Fruit fly (Drosophila melanogaster) whole organism, prepupa: ENCODE data around the gene CG44532.
A peak's percentile ranks its signal among the peaks of the same experiment; 100 is the strongest.

ENCODE experiments used
- Blimp-1 ChIP-seq: fragments of 200-800 bp; sonication (Bioruptor generic); optimal IDR thresholded peaks from 3 replicates; lab custom pipeline; 2017; ENCODE audit warnings: missing biosample characterization, missing genetic modification characterization, mild to moderate bottlenecking, moderate library complexity, missing genetic modification reagents
- CG10669 ChIP-seq: fragments of 200-800 bp; sonication (Bioruptor generic); optimal IDR thresholded peaks from 3 replicates; lab custom pipeline; 2018; ENCODE audit warnings: missing biosample characterization, mild to moderate bottlenecking, missing genetic modification characterization, moderate library complexity
- CG11762 ChIP-seq: fragments of 200-800 bp; sonication (Bioruptor generic); optimal IDR thresholded peaks from 3 replicates; lab custom pipeline; 2016; ENCODE audit warnings: missing biosample characterization, missing genetic modification characterization; ENCODE audit not compliant: insufficient read depth
- CG15336 ChIP-seq: fragments of 200-800 bp; sonication (Bioruptor generic); IDR thresholded peaks from 2 replicates; pipeline ENCODE4 v1.3.6; 2022; ENCODE audit warnings: missing biosample characterization, missing genetic modification characterization
- CG16779 ChIP-seq: fragments of 200-800 bp; sonication (Bioruptor generic); optimal IDR thresholded peaks from 3 replicates; lab custom pipeline; 2017; ENCODE audit warnings: missing biosample characterization, mild to moderate bottlenecking, missing genetic modification characterization
- CG3032 ChIP-seq: fragments of 200-800 bp; optimal IDR thresholded peaks from 2 replicates; lab custom pipeline; 2019; ENCODE audit warnings: missing biosample characterization, mild to moderate bottlenecking, missing genetic modification characterization, moderate library complexity
- CG31627 ChIP-seq: fragments of 200-800 bp; sonication (Bioruptor generic); optimal IDR thresholded peaks from 3 replicates; lab custom pipeline; 2016; ENCODE audit warnings: missing biosample characterization, missing genetic modification characterization
- CG32006 ChIP-seq: fragments of 200-800 bp; sonication (Bioruptor generic); optimal IDR thresholded peaks from 3 replicates; lab custom pipeline; 2017; ENCODE audit warnings: missing biosample characterization, mild to moderate bottlenecking, missing genetic modification characterization
- CG34406 ChIP-seq: fragments of 200-800 bp; sonication (Bioruptor generic); optimal IDR thresholded peaks from 3 replicates; lab custom pipeline; 2016; ENCODE audit warnings: missing biosample characterization, missing genetic modification characterization
- CG4318 ChIP-seq: fragments of 200-800 bp; sonication (Bioruptor generic); optimal IDR thresholded peaks from 3 replicates; lab custom pipeline; 2017; ENCODE audit warnings: missing biosample characterization, mild to moderate bottlenecking, missing genetic modification characterization
- CG6163 ChIP-seq: fragments of 200-800 bp; sonication (Bioruptor generic); IDR thresholded peaks from 3 replicates; pipeline ENCODE4 v1.3.6; 2022; ENCODE audit warnings: missing biosample characterization, missing genetic modification characterization
- CG6276 ChIP-seq: fragments of 200-800 bp; sonication (Bioruptor generic); optimal IDR thresholded peaks from 2 replicates; lab custom pipeline; 2017; ENCODE audit warnings: missing biosample characterization, mild to moderate bottlenecking, missing genetic modification characterization
- CG6792 ChIP-seq: fragments of 200-800 bp; sonication (Bioruptor generic); optimal IDR thresholded peaks from 3 replicates; lab custom pipeline; 2016; ENCODE audit warnings: missing biosample characterization, missing genetic modification characterization
- CG6808 ChIP-seq: fragments of 200-800 bp; sonication (Bioruptor generic); optimal IDR thresholded peaks from 3 replicates; lab custom pipeline; 2017; ENCODE audit warnings: missing biosample characterization, missing genetic modification characterization, mild to moderate bottlenecking, moderate library complexity, missing genetic modification reagents
- CG6854 ChIP-seq: fragments of 200-800 bp; sonication (Bioruptor generic); optimal IDR thresholded peaks from 2 replicates; lab custom pipeline; 2017; ENCODE audit warnings: missing biosample characterization, mild to moderate bottlenecking, missing genetic modification characterization
- CG8119 ChIP-seq: fragments of 200-800 bp; sonication (Bioruptor generic); IDR thresholded peaks from 3 replicates; pipeline ENCODE4 v1.3.6; 2022; ENCODE audit warnings: missing biosample characterization, missing genetic modification characterization
- CG8632 ChIP-seq: fragments of 200-800 bp; sonication (Bioruptor generic); optimal IDR thresholded peaks from 3 replicates; lab custom pipeline; 2016; ENCODE audit warnings: missing biosample characterization, missing genetic modification characterization
- CG9139 ChIP-seq: fragments of 200-800 bp; sonication (Bioruptor generic); optimal IDR thresholded peaks from 3 replicates; lab custom pipeline; 2017; ENCODE audit warnings: missing biosample characterization, mild to moderate bottlenecking, missing genetic modification characterization
- Eip78C ChIP-seq: fragments of 200-800 bp; sonication (Bioruptor generic); peaks from one replicate; lab custom pipeline; 2016; ENCODE audit warnings: missing biosample characterization, missing genetic modification characterization
- Eip93F ChIP-seq: fragments of 200-800 bp; sonication (Bioruptor generic); optimal IDR thresholded peaks from 2 replicates; lab custom pipeline; 2016; ENCODE audit warnings: missing biosample characterization, mild to moderate bottlenecking, missing genetic modification characterization
- Ets96B ChIP-seq: fragments of 200-800 bp; optimal IDR thresholded peaks from 2 replicates; lab custom pipeline; 2019; ENCODE audit warnings: missing biosample characterization, mild to moderate bottlenecking, missing genetic modification characterization, moderate library complexity
- Hr4 ChIP-seq: fragments of 200-800 bp; sonication (Bioruptor generic); optimal IDR thresholded peaks from 3 replicates; lab custom pipeline; 2016; ENCODE audit warnings: missing biosample characterization, missing genetic modification characterization
- Lpt ChIP-seq: fragments of 200-800 bp; sonication (Bioruptor generic); optimal IDR thresholded peaks from 3 replicates; lab custom pipeline; 2016; ENCODE audit warnings: missing biosample characterization, missing genetic modification characterization
- Met ChIP-seq: fragments of 200-800 bp; sonication (Bioruptor generic); optimal IDR thresholded peaks from 3 replicates; lab custom pipeline; 2016; ENCODE audit warnings: missing biosample characterization, missing genetic modification characterization
- OdsH ChIP-seq: fragments of 200-800 bp; sonication (Bioruptor generic); optimal IDR thresholded peaks from 3 replicates; lab custom pipeline; 2016; ENCODE audit warnings: missing biosample characterization, missing genetic modification characterization
- Sox102F ChIP-seq: fragments of 200-800 bp; sonication (Bioruptor generic); optimal IDR thresholded peaks from 2 replicates; lab custom pipeline; 2016; ENCODE audit warnings: missing biosample characterization, mild to moderate bottlenecking, missing genetic modification characterization
- Sox14 ChIP-seq: fragments of 200-800 bp; sonication (Bioruptor generic); optimal IDR thresholded peaks from 3 replicates; lab custom pipeline; 2016; ENCODE audit warnings: missing biosample characterization, missing genetic modification characterization
- Sox15 ChIP-seq: fragments of 200-800 bp; sonication (Bioruptor generic); optimal IDR thresholded peaks from 3 replicates; lab custom pipeline; 2016; ENCODE audit warnings: missing biosample characterization, missing genetic modification characterization
- achi ChIP-seq: fragments of 200-800 bp; sonication (Bioruptor generic); optimal IDR thresholded peaks from 3 replicates; lab custom pipeline; 2016; ENCODE audit warnings: missing biosample characterization, missing genetic modification characterization
- acj6 ChIP-seq: fragments of 200-800 bp; sonication (Bioruptor generic); optimal IDR thresholded peaks from 3 replicates; lab custom pipeline; 2016; ENCODE audit warnings: missing biosample characterization, missing genetic modification characterization
- cyc ChIP-seq: fragments of 200-800 bp; sonication (Bioruptor generic); optimal IDR thresholded peaks from 3 replicates; lab custom pipeline; 2016; ENCODE audit warnings: missing biosample characterization, missing genetic modification characterization
- dac ChIP-seq: fragments of 200-800 bp; sonication (Bioruptor generic); optimal IDR thresholded peaks from 2 replicates; lab custom pipeline; 2017; ENCODE audit warnings: missing biosample characterization, mild to moderate bottlenecking, missing genetic modification characterization
- dsx ChIP-seq: fragments of 200-800 bp; optimal IDR thresholded peaks from 3 replicates; lab custom pipeline; 2019; ENCODE audit warnings: missing biosample characterization, mild to moderate bottlenecking, missing genetic modification characterization, moderate library complexity; ENCODE audit not compliant: poor library complexity, severe bottlenecking
- eg ChIP-seq: fragments of 200-800 bp; sonication (Bioruptor generic); IDR thresholded peaks from 3 replicates; pipeline ENCODE4 v1.3.6; 2022; ENCODE audit warnings: missing biosample characterization, missing genetic modification characterization
- esn ChIP-seq: fragments of 200-800 bp; sonication (Bioruptor generic); optimal IDR thresholded peaks from 2 replicates; lab custom pipeline; 2016; ENCODE audit warnings: missing biosample characterization, mild to moderate bottlenecking, missing genetic modification characterization, moderate library complexity
- fkh ChIP-seq: fragments of 200-800 bp; sonication (Bioruptor generic); optimal IDR thresholded peaks from 3 replicates; lab custom pipeline; 2017; ENCODE audit warnings: missing biosample characterization, mild to moderate bottlenecking, missing genetic modification characterization, moderate library complexity
- lz ChIP-seq: fragments of 200-800 bp; sonication (Bioruptor generic); optimal IDR thresholded peaks from 3 replicates; lab custom pipeline; 2016; ENCODE audit warnings: missing biosample characterization, missing genetic modification characterization
- net ChIP-seq: fragments of 200-800 bp; sonication (Bioruptor generic); optimal IDR thresholded peaks from 3 replicates; lab custom pipeline; 2016; ENCODE audit warnings: missing biosample characterization, missing genetic modification characterization
- pdm3 ChIP-seq: fragments of 200-800 bp; sonication (Bioruptor generic); optimal IDR thresholded peaks from 3 replicates; lab custom pipeline; 2016; ENCODE audit warnings: missing biosample characterization, missing genetic modification characterization
- salr ChIP-seq, 2 experiments: fragments of 200-800 bp; sonication (Bioruptor generic); optimal IDR thresholded peaks; 3 replicates each; lab custom pipeline; 2016 to 2018; ENCODE audit warnings: missing biosample characterization in 2 of 2, missing genetic modification characterization in 2 of 2, mild to moderate bottlenecking in 1 of 2
- ss ChIP-seq, 2 experiments: fragments of 200-800 bp; sonication (Bioruptor generic); optimal IDR thresholded peaks; 2 replicates in 1 of 2; 3 replicates in 1 of 2; lab custom pipeline; 2017 to 2018; ENCODE audit warnings: mild to moderate bottlenecking in 2 of 2, missing biosample characterization in 2 of 2, missing genetic modification characterization in 2 of 2, moderate library complexity in 1 of 2
- svp ChIP-seq: fragments of 200-800 bp; sonication (Bioruptor generic); peaks from one replicate; lab custom pipeline; 2016; ENCODE audit warnings: missing biosample characterization, missing genetic modification characterization
- topi ChIP-seq: fragments of 200-800 bp; sonication (Bioruptor generic); optimal IDR thresholded peaks from 3 replicates; lab custom pipeline; 2016; ENCODE audit warnings: missing biosample characterization, missing genetic modification characterization
- vri ChIP-seq: fragments of 200-800 bp; sonication (Bioruptor generic); optimal IDR thresholded peaks from 3 replicates; lab custom pipeline; 2016; ENCODE audit warnings: missing biosample characterization, mild to moderate bottlenecking, missing genetic modification characterization

CG44532 gene

dm6 chrX:9134241-9134849 is 27.5 kb upstream of the CG44532 start:
- TF ChIP-seq CG31627 (GFP tag; lab: Kevin White, UChicago) (no peak), svp (GFP tag; lab: Kevin White, UChicago) (peak; percentile 78), ss (GFP tag; optimal IDR thresholded peaks at IDR 0.05; lab: Kevin White, UChicago) (peak; percentile 35 to 70), CG6808 (GFP tag; lab: Kevin White, UChicago) (peak; percentile 35), lz (no peak), eg (peak; percentile 34; the same call in 1 of the 3 replicates), CG8119 (GFP tag; lab: Robert Waterston, UW) (0 out of 3 replicates have a peak, but pooled peaks have one; percentile 32), vri (GFP tag; lab: Kevin White, UChicago) (no peak), Met (GFP tag; lab: Kevin White, UChicago) (no peak), dsx (GFP tag; lab: Kevin White, UChicago) (peak; percentile 28), CG6854 (GFP tag; lab: Kevin White, UChicago) (no peak), Eip93F (GFP tag; lab: Kevin White, UChicago) (no peak)

dm6 chrX:9134922-9135453 is 26.9 kb upstream of the CG44532 start, which contains the start of gene fend:
Gene fend, minus strand, starts transcription at chrX:9135099.
- TF ChIP-seq Sox14 (peak; percentile 16), CG6808 (GFP tag; lab: Kevin White, UChicago) (peak; percentile 49), dac (GFP tag; lab: Kevin White, UChicago) (peak; percentile 22), CG6276 (GFP tag; lab: Kevin White, UChicago) (peak; percentile 28), fkh (GFP tag; lab: Kevin White, UChicago) (no peak), cyc (GFP tag; lab: Kevin White, UChicago) (no peak), CG8632 (GFP tag; lab: Kevin White, UChicago) (no peak), CG3032 (tag; lab: Kevin White, UChicago) (peak; percentile 34), Eip78C (peak; percentile 86), CG9139 (GFP tag; lab: Kevin White, UChicago) (no peak), CG6854 (GFP tag; lab: Kevin White, UChicago) (no peak), CG10669 (peak; percentile 40), CG34406 (GFP tag; lab: Kevin White, UChicago) (peak; percentile 26), topi (GFP tag; lab: Kevin White, UChicago) (peak; percentile 11), dsx (GFP tag; lab: Kevin White, UChicago) (peak; percentile 24), lz (peak; percentile 24), CG15336 (no peak), net (GFP tag; lab: Kevin White, UChicago) (peak; percentile 32), ss (GFP tag; optimal IDR thresholded peaks at IDR 0.05; lab: Kevin White, UChicago) (peak; percentile 26 to 57), CG32006 (peak; percentile 56), CG11762 (GFP tag; lab: Kevin White, UChicago) (no peak), Ets96B (tag; lab: Kevin White, UChicago) (peak; percentile 54), esn (GFP tag; lab: Kevin White, UChicago) (peak; percentile 31), CG6792 (GFP tag; lab: Kevin White, UChicago) (no peak), Sox102F (GFP tag; lab: Kevin White, UChicago) (no peak), CG16779 (tag; lab: Kevin White, UChicago) (peak; percentile 17), salr (GFP tag; optimal IDR thresholded peaks at IDR 0.05; lab: Kevin White, UChicago) (peak in 1 of 2 experiments; percentile 11), svp (GFP tag; lab: Kevin White, UChicago) (peak; percentile 78), achi (GFP tag; lab: Kevin White, UChicago) (peak; percentile 34), CG6163 (GFP tag; lab: Robert Waterston, UW) (0 out of 3 replicates have a peak, but pooled peaks have one; percentile 6), OdsH (GFP tag; lab: Kevin White, UChicago) (peak; percentile 19), Sox15 (GFP tag; lab: Kevin White, UChicago) (no peak), Blimp-1 (GFP tag; lab: Kevin White, UChicago) (no peak), CG4318 (GFP tag; lab: Kevin White, UChicago) (peak; percentile 2), acj6 (peak; percentile 34), pdm3 (no peak), Lpt (peak; percentile 4), Met (GFP tag; lab: Kevin White, UChicago) (peak; percentile 2), Hr4 (GFP tag; lab: Kevin White, UChicago) (peak; percentile 3)
